Worm (Caenorhabditis elegans) whole organism, midembryonic: Measurements from ENCODE around the gene T05H4.11.

ENCODE experiments used
- T22C8.4 ChIP-seq: fragments of 200-800 bp; sonication (Bioruptor generic); IDR thresholded peaks from 2 replicates; pipeline ENCODE4 v1.3.6; 2022; ENCODE audit warnings: missing genetic modification characterization, missing compliant biosample characterization
- cog-1 ChIP-seq: sonication (generic microtip); optimal IDR thresholded peaks from 2 replicates; lab custom pipeline; 2016; ENCODE audit warnings: missing genetic modification characterization, missing compliant biosample characterization
- flt-1 ChIP-seq: fragments of 200-800 bp; sonication (Bioruptor generic); IDR thresholded peaks from 2 replicates; pipeline ENCODE4 v1.3.6; 2022; ENCODE audit warnings: missing genetic modification characterization, missing compliant biosample characterization
- klf-2 ChIP-seq: fragments of 200-800 bp; sonication (Bioruptor generic); conservative IDR thresholded peaks from 2 replicates; pipeline ENCODE4 v1.3.6; 2022; ENCODE audit warnings: missing genetic modification reagents, missing genetic modification characterization, missing compliant biosample characterization
- med-1 ChIP-seq: sonication (generic microtip); optimal IDR thresholded peaks from 2 replicates; lab custom pipeline; 2017; ENCODE audit warnings: missing genetic modification characterization, mild to moderate bottlenecking, missing compliant biosample characterization, antibody characterized with exemption, missing genetic modification reagents; ENCODE audit not compliant: insufficient read depth
- ref-1 ChIP-seq: fragments of 200-800 bp; sonication (Bioruptor generic); conservative IDR thresholded peaks from 2 replicates; pipeline ENCODE4 v1.3.6; 2022; ENCODE audit warnings: missing genetic modification reagents, missing genetic modification characterization, missing compliant biosample characterization
- tab-1 ChIP-seq: fragments of 200-800 bp; sonication (Bioruptor generic); IDR thresholded peaks from 2 replicates; pipeline ENCODE4 v1.3.6; 2022; ENCODE audit warnings: missing genetic modification characterization, missing compliant biosample characterization
- ztf-23 ChIP-seq: fragments of 200-800 bp; sonication (Bioruptor generic); IDR thresholded peaks from 2 replicates; pipeline ENCODE4 v1.3.6; 2022; ENCODE audit warnings: missing genetic modification reagents, missing genetic modification characterization, missing compliant biosample characterization
- ztf-29 ChIP-seq: fragments of 200-800 bp; sonication (Bioruptor generic); IDR thresholded peaks from 2 replicates; pipeline ENCODE4 v1.3.6; 2022; ENCODE audit warnings: missing genetic modification reagents, missing genetic modification characterization, missing compliant biosample characterization

Gene T05H4.11

DNA sequence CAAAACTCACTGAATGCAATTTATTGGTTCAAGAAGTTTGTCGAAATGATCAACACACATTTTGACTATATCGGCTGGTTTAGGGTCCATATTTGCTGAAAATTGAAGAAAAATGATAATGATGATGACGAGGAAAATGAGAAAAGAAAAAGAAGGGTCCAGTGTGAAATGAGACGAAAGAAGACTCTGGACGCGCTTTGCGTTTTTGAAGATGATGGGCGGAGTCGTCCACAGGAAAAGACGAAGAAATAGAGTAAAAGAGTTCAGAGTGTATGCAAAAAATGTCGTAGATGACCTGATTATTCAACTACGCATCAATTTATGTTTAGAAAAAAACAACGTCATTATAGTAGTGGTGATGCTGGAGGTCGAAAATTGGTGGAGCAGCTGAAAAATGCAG, 51.2 kb downstream of the T05H4.11 start, which contains the start of gene F13H6.5:
Gene F13H6.5 (minus strand): TSS at position 101 of the 400 bp plus-strand sequence.
- TF ChIP-seq T22C8.4 (GFP tag; lab: Robert Waterston, UW) (no peak), ztf-23 (GFP tag; lab: Robert Waterston, UW) (no peak), med-1 (GFP tag; lab: Kevin White, UChicago) (no peak), tab-1 (GFP tag; lab: Robert Waterston, UW) (no peak), cog-1 (tag; lab: Kevin White, UChicago) (no peak), flt-1 (GFP tag; lab: Robert Waterston, UW) (no peak), klf-2 (GFP tag; lab: Robert Waterston, UW) (no peak), ztf-29 (GFP tag; lab: Robert Waterston, UW) (no peak), ref-1 (no peak)
